Worm (Caenorhabditis elegans): ENCODE measurements around the gene ctsa-3.2.

DNA sequence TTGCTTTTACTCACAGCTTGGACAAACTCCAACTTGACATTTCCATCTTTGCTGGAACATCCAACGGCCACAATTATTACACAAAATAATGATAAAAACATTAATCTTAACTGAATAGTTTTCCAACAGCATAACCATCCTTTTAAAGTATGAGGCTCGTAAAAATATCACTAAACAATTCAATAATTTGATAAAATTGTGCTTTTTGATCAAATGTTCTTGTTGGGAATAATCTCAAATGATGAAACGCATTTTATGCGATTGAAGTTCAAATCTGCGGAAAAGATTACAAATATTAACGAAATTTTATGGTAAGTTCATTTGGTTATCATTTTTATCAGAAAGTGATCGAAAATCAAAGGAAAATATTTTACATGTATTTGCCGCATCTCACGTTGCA is 45.5 kb downstream of the ctsa-3.2 start, which contains the start of gene pho-10:
- TF ChIP-seq nfya-1 (tag; optimal IDR thresholded peaks at IDR 0.05) (no peak), tbx-2 (tag; optimal IDR thresholded peaks at IDR 0.05) (no peak), pqm-1 (tag; optimal IDR thresholded peaks at IDR 0.05) (no peak), sox-4 (tag; optimal IDR thresholded peaks at IDR 0.05) (no peak), ceh-22 (tag; optimal IDR thresholded peaks at IDR 0.05) (no peak), fkh-10 (GFP tag; optimal IDR thresholded peaks at IDR 0.05) (no peak), ceh-24 (tag; optimal IDR thresholded peaks at IDR 0.05) (no peak), ama-1 (optimal IDR thresholded peaks at IDR 0.05) (no peak), ceh-14 (tag; optimal IDR thresholded peaks at IDR 0.05) (no peak), K09A11.1 (tag; optimal IDR thresholded peaks at IDR 0.05; ENCODE audit: insufficient read depth) (no peak), pha-4 (tag; optimal IDR thresholded peaks at IDR 0.05) (no peak), hlh-13 (GFP tag; optimal IDR thresholded peaks at IDR 0.05) (no peak), ceh-19 (GFP tag; optimal IDR thresholded peaks at IDR 0.05) (no peak), sdc-2 (tag; optimal IDR thresholded peaks at IDR 0.05) (no peak)

Measured in whole organism, late embryonic.